Worm (Caenorhabditis elegans): Measurements from ENCODE around the gene F16B4.4.
A peak's percentile ranks its signal among the peaks of the same experiment; 100 is the strongest.

The F16B4.4 gene

DNA sequence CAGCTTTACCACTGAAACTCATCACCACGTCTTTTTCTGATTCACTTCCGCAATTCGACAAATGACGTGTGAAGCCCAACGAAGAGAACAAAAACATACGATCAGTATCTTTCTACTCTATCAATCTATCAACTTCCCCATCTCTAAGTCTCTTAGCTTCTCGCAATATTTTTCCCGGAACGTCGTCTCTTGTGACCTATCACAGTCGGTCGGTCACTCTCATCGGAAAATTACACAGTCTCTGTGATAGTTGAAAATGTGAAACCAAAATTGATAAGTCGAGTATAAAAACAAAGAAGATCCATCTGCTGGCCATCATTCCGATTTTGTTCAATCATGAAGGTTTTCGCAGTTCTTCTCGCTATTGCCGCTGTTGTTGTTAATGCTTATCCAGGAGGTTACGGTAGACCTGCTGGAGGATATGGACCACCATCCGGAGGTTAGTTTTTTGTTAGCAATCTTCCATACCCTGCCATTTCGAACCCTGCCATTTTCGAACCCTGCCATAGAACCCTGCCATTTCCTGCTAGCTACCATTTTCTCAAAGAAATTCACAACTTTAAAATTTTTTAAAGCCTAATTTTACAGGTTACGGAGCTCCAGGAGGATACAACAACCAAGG is at the start of gene F16B4.4:
TSS of gene F16B4.4 (plus strand) at position 221 of the 622 bp plus-strand sequence.
- TF ChIP-seq tbx-2 (tag; optimal IDR thresholded peaks at IDR 0.05) (no peak), lin-35 (GFP tag; optimal IDR thresholded peaks at IDR 0.05) (peak in 1 of 2 experiments; percentile 18), nhr-71 (tag; optimal IDR thresholded peaks at IDR 0.05) (peak; percentile 17), nhr-20 (tag; optimal IDR thresholded peaks at IDR 0.05) (peak; percentile 45), jun-1 (tag; optimal IDR thresholded peaks at IDR 0.05) (peak; percentile 30), elt-3 (tag; optimal IDR thresholded peaks at IDR 0.05) (peak in 2 of 6 experiments; percentile 58 to 71), vab-15 (tag; optimal IDR thresholded peaks at IDR 0.05) (no peak), nhr-85 (tag) (peak; percentile 74), blmp-1 (tag; optimal IDR thresholded peaks at IDR 0.05) (peak; percentile 75), snu-23 (GFP tag; optimal IDR thresholded peaks at IDR 0.05) (peak; percentile 13)

DNA sequence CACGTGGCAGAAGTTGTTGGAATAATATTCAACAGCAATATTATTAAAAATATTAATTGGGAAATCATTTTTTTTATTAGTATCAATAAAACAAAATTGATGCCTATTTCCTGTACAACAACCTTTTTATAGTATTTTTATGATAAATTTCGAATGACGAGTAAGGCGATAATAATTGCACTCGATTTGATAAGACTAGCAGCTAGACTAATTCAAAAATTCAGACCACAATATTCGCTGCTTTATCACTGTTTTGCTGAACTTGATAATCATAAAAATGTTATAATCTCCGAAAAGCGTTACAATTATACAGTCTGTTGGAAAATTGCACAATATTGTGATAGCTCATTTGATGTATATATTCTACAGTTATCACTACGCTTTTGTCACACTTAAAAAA is 48.1 kb upstream of the F16B4.4 start, which contains the start of gene oac-32:
TSS of gene oac-32 (minus strand) at position 90 of the 400 bp plus-strand sequence.
- TF ChIP-seq elt-2 (tag; optimal IDR thresholded peaks at IDR 0.05) (peak; percentile 78), nhr-47 (tag; optimal IDR thresholded peaks at IDR 0.05) (no peak)

DNA sequence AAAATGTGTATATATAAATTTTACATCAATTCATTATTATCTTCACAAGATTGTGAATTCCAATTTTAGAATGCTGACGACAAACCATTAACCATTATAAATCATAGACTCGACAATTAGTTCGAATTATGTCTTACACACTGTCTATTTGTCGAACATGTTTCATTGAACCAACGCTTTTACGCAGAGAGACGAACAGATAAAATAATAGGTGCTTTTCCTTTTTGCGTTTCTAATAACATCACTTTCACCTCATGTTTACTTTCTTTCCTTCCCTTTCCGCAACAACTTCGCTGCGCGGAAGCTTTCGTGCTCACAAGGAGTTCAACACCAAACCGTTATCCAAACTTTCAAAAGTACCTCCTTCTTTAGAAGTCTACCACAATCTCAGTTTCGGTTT is 46.0 kb upstream of the F16B4.4 start, which contains the start of gene F52F10.2:
TSS of gene F52F10.2 (plus strand) at position 301 of the 400 bp plus-strand sequence.
- TF ChIP-seq rnt-1 (tag; optimal IDR thresholded peaks at IDR 0.05): no peak
- TF ChIP-seq ceh-90 (tag; optimal IDR thresholded peaks at IDR 0.05): no peak
- no peak for TF ChIP-seq C04F5.9 (tag; optimal IDR thresholded peaks at IDR 0.05)
- TF ChIP-seq sptf-1 (tag; optimal IDR thresholded peaks at IDR 0.05): no peak
- no peak for TF ChIP-seq irx-1 (tag; optimal IDR thresholded peaks at IDR 0.05)
- no peak for TF ChIP-seq ceh-8 (GFP tag; optimal IDR thresholded peaks at IDR 0.05)
- TF ChIP-seq lin-35 (GFP tag; optimal IDR thresholded peaks at IDR 0.05): no peak
- TF ChIP-seq C34B4.2 (tag; optimal IDR thresholded peaks at IDR 0.05): no peak
- no peak for TF ChIP-seq Y116A8C.19 (tag; optimal IDR thresholded peaks at IDR 0.05; ENCODE audit: borderline replicate concordance)
- no peak for TF ChIP-seq snpc-4 (tag; optimal IDR thresholded peaks at IDR 0.05)
- no peak for TF ChIP-seq ztf-4 (tag; optimal IDR thresholded peaks at IDR 0.05)
- TF ChIP-seq alr-1 (tag; optimal IDR thresholded peaks at IDR 0.05; ENCODE audit: borderline replicate concordance): no peak
- no peak for TF ChIP-seq dsc-1 (tag; optimal IDR thresholded peaks at IDR 0.05)
- TF ChIP-seq ceh-88 (GFP tag; IDR thresholded peaks at IDR 0.05): no peak
- no peak for TF ChIP-seq zip-4 (GFP tag; optimal IDR thresholded peaks at IDR 0.05)
- no peak for TF ChIP-seq ceh-63 (GFP tag; optimal IDR thresholded peaks at IDR 0.05)
- TF ChIP-seq pqm-1 (tag; optimal IDR thresholded peaks at IDR 0.05): no peak
- TF ChIP-seq grh-1 (GFP tag; IDR thresholded peaks at IDR 0.05): no peak
- TF ChIP-seq jun-1 (tag; optimal IDR thresholded peaks at IDR 0.05): no peak
- no peak for TF ChIP-seq lsy-2 (tag; optimal IDR thresholded peaks at IDR 0.05)

DNA sequence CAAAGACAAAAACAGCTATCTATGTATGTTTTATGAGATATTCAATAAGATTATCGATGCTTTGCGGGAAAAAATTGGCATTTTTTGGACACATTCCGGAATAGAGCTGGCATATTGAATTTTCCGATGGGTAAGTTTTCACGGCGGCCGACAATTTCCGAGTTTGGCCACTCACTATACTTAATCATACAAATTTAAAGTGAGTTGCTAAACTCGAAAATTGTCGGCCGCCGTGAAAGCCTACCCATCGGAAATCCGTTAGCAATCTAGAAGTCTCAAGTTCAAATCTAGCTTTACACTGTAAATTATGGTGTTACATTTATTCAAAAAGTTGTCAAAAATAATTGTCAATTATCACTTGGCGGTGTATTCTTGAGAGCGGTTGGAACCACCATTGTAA is 43.1 kb upstream of the F16B4.4 start:
- TF ChIP-seq snu-23 (GFP tag; optimal IDR thresholded peaks at IDR 0.05) (no peak), ztf-4 (tag; optimal IDR thresholded peaks at IDR 0.05) (no peak), nhr-90 (tag; optimal IDR thresholded peaks at IDR 0.05; ENCODE audit: poor library complexity) (no peak), blmp-1 (tag; optimal IDR thresholded peaks at IDR 0.05) (no peak)

DNA sequence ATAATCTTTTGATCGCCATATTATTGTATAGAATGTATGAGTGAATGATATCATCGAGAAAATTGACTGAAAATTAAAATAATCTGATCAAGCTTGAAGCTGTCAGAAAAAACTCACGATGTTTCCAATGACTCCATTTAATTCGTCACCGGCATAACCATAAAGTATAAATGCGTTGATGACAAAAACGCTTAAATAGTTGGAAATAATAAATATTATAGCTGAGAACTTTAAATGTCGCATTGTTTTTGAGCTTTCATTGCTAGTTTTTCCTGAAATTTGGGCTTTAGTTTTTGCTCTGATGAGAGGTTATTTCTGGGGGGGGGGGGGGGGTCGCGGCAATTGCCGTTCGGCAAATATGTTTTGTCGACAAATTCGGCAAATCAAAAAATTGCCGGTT is 42.7 kb upstream of the F16B4.4 start:
- TF ChIP-seq ceh-82 (tag; optimal IDR thresholded peaks at IDR 0.05): no peak
- TF ChIP-seq hlh-4 (tag; optimal IDR thresholded peaks at IDR 0.05): no peak
- no peak for TF ChIP-seq tbx-2 (tag; optimal IDR thresholded peaks at IDR 0.05)
- no peak for TF ChIP-seq nhr-12 (tag; optimal IDR thresholded peaks at IDR 0.05)
- TF ChIP-seq dpl-1 (GFP tag; optimal IDR thresholded peaks at IDR 0.05): no peak
- TF ChIP-seq mep-1 (tag; optimal IDR thresholded peaks at IDR 0.05): no peak
- no peak for TF ChIP-seq fkh-8 (tag; optimal IDR thresholded peaks at IDR 0.05)
- no peak for TF ChIP-seq lir-3 (tag; optimal IDR thresholded peaks at IDR 0.05; ENCODE audit: poor library complexity)
- no peak for TF ChIP-seq mef-2 (tag; optimal IDR thresholded peaks at IDR 0.05)
- TF ChIP-seq fkh-4 (tag; optimal IDR thresholded peaks at IDR 0.05; ENCODE audit: borderline replicate concordance): no peak
- TF ChIP-seq fos-1 (tag; optimal IDR thresholded peaks at IDR 0.05): no peak
- no peak for TF ChIP-seq rnt-1 (tag; optimal IDR thresholded peaks at IDR 0.05)
- no peak for TF ChIP-seq snpc-4 (tag; optimal IDR thresholded peaks at IDR 0.05)
- TF ChIP-seq ama-1 (optimal IDR thresholded peaks at IDR 0.05): no peak
- no peak for TF ChIP-seq nhr-76 (tag; optimal IDR thresholded peaks at IDR 0.05)
- no peak for TF ChIP-seq unc-30 (tag; optimal IDR thresholded peaks at IDR 0.05)
- no peak for TF ChIP-seq nhr-11 (tag; optimal IDR thresholded peaks at IDR 0.05)
- no peak for TF ChIP-seq nhr-28 (tag; optimal IDR thresholded peaks at IDR 0.05)

Measured in whole organism, L1 larva.